Fruit fly (Drosophila melanogaster): ENCODE measurements around the gene CG44090.

Gene CG44090

dm6 chr3R:17412458-17413127 is 21.6 kb downstream of the CG44090 start, which contains the start of gene CG42821:
CG42821 (plus strand) TSS chr3R:17413077.
- TF ChIP-seq noc (tag; optimal IDR thresholded peaks at IDR 0.05) = no peak

dm6 chr3R:17410808-17411207 is 23.4 kb downstream of the CG44090 start, which contains the start of gene CG5863:
CG5863 (plus strand) TSS chr3R:17411108.
- no peak for TF ChIP-seq noc (tag; optimal IDR thresholded peaks at IDR 0.05)

- TF ChIP-seq noc (tag; optimal IDR thresholded peaks at IDR 0.05) = no peak
Measured at dm6 chr3R:17409319-17409718, 24.9 kb downstream of the CG44090 start, which contains the start of gene CG5860. CG5860 (plus strand) TSS chr3R:17409619.

- TF ChIP-seq noc (tag; optimal IDR thresholded peaks at IDR 0.05) = no peak
Measured at dm6 chr3R:17407576-17407975, 26.7 kb downstream of the CG44090 start, which contains the start of gene CG17283. CG17283 (plus strand) TSS chr3R:17407876.

dm6 chr3R:17406411-17406810 is 27.8 kb downstream of the CG44090 start, which contains the start of the genes CG42824 and CG42798:
CG42824 (minus strand) TSS chr3R:17406511.
CG42798 (plus strand) TSS chr3R:17406678.
- TF ChIP-seq noc (tag; optimal IDR thresholded peaks at IDR 0.05) = no peak

- no peak for TF ChIP-seq noc (tag; optimal IDR thresholded peaks at IDR 0.05)
Measured at dm6 chr3R:17405009-17405408, 29.2 kb downstream of the CG44090 start, which contains the start of gene CG42823. CG42823 (minus strand) TSS chr3R:17405109.

dm6 chr3R:17404155-17404554 is 30.1 kb downstream of the CG44090 start:
- TF ChIP-seq noc (tag; optimal IDR thresholded peaks at IDR 0.05) = peak; percentile 48

- no peak for TF ChIP-seq noc (tag; optimal IDR thresholded peaks at IDR 0.05)
Measured at dm6 chr3R:17403618-17404017, 30.6 kb downstream of the CG44090 start, which contains the start of gene CG34280. CG34280 (minus strand) TSS chr3R:17403718.

- no peak for TF ChIP-seq noc (tag; optimal IDR thresholded peaks at IDR 0.05)
Measured at dm6 chr3R:17403188-17403587, 31.0 kb downstream of the CG44090 start, which contains the start of gene CG34279. CG34279 (minus strand) TSS chr3R:17403288.

- TF ChIP-seq noc (tag; optimal IDR thresholded peaks at IDR 0.05) = no peak
Measured at dm6 chr3R:17402434-17402833, 31.8 kb downstream of the CG44090 start, which contains the start of gene Sur-8. Sur-8 (minus strand) TSS chr3R:17402515.

dm6 chr3R:17401289-17401752 is 32.9 kb downstream of the CG44090 start:
- no peak for TF ChIP-seq noc (tag; optimal IDR thresholded peaks at IDR 0.05)

- no peak for TF ChIP-seq noc (tag; optimal IDR thresholded peaks at IDR 0.05)
Measured at dm6 chr3R:17400675-17401118, 33.5 kb downstream of the CG44090 start.

- no peak for TF ChIP-seq noc (tag; optimal IDR thresholded peaks at IDR 0.05)
Measured at dm6 chr3R:17400102-17400501, 34.1 kb downstream of the CG44090 start.

dm6 chr3R:17394318-17395188 is 39.7 kb downstream of the CG44090 start, which contains the start of gene CREG:
CREG (minus strand) TSS chr3R:17394640.
- TF ChIP-seq noc (tag; optimal IDR thresholded peaks at IDR 0.05) = peak; percentile 69

- TF ChIP-seq noc (tag; optimal IDR thresholded peaks at IDR 0.05) = peak; percentile 97
Measured at dm6 chr3R:17391313-17391845, 42.9 kb downstream of the CG44090 start, which contains the start of the genes Brf and sds22. Brf (minus strand) TSS chr3R:17391337. sds22 (plus strand) TSS chr3R:17391594.
